Fruit fly (Drosophila melanogaster): ENCODE results near the gene ppk17.

DNA sequence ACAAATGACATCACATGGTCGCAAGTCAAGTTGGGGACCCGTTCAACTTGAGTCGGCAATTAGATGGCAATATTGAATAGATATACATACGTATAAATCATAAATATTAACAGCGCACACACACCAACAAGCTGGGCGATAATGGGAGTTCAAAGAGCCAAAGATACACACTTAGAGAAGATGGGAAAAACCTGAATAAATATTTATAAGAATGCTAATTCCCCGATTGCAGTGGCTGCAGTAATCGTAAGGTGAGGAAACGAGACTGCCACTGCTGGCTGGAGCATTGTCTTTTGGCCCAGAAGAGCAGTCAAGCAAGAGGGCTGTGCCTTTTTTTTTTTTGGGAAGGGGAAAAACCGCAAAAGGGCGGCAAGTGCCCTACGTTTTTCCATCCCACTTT lies 50.1 kb downstream of the ppk17 start:
- no peak for TF ChIP-seq ovo (GFP tag; optimal IDR thresholded peaks at IDR 0.05)
- TF ChIP-seq CG14711 (tag; optimal IDR thresholded peaks at IDR 0.05) = no peak
- TF ChIP-seq CG11617 (GFP tag; optimal IDR thresholded peaks at IDR 0.05) = no peak
- TF ChIP-seq cic (GFP tag; optimal IDR thresholded peaks at IDR 0.05) = no peak
- TF ChIP-seq bab1 (GFP tag; optimal IDR thresholded peaks at IDR 0.05) = no peak
- no peak for TF ChIP-seq CG7045 (GFP tag; optimal IDR thresholded peaks at IDR 0.05)
- no peak for TF ChIP-seq CG12768 (GFP tag; optimal IDR thresholded peaks at IDR 0.05)
- TF ChIP-seq toe (GFP tag; optimal IDR thresholded peaks at IDR 0.05) = no peak
- no peak for TF ChIP-seq tj (GFP tag; optimal IDR thresholded peaks at IDR 0.05)
- TF ChIP-seq Hr96 (GFP tag; optimal IDR thresholded peaks at IDR 0.05) = no peak

Data from whole organism, adult.